Fruit fly (Drosophila melanogaster): ENCODE measurements around the gene CG15760.

CG15760 gene

DNA sequence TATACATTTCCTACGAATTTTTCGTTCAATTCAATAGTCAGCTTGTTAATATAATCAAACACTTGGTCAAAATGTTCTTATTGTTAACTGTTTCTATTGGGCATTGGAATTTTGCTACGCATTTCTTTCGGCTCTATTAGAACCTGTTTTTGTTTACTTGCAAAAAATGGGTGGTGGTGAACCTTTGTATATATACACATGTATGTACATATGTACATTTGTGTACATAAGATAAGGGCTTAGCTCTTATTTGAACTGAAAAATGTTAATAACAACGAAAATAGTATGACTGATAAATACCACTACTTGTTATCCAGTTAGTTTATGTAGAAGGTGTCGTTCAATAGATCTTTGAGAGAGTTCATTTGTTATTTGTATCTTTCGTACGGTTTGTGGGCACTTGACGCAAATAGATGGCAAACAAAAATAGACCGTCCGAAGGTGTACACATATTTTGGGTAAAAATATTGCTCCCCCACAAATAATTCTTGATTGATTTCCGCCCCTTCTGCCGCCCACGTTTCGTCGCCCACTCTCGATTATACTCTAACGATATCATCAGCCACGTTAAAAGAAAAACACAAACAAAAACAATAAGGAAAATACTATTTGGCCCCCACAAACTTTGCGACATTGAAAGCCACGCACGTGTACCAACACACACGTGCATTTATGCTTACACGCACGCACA lies 43.5 kb upstream of the CG15760 start (continued):
- TF ChIP-seq CG2202 (tag; optimal IDR thresholded peaks at IDR 0.05) (no peak), CG3726 (GFP tag; IDR thresholded peaks at IDR 0.05) (no peak), Ets65A (GFP tag) (no peak), ara (GFP tag; IDR thresholded peaks at IDR 0.05) (no peak), Deaf1 (tag; optimal IDR thresholded peaks at IDR 0.05) (no peak), sna (GFP tag; IDR thresholded peaks at IDR 0.05; ENCODE audit: partially characterized antibody) (no peak), ems (GFP tag; optimal IDR thresholded peaks at IDR 0.05) (no peak), CG11247 (GFP tag; IDR thresholded peaks at IDR 0.05) (no peak; the same call in 1 of the 2 replicates), Kr (GFP tag; optimal IDR thresholded peaks at IDR 0.05) (no peak), Sin3A (optimal IDR thresholded peaks at IDR 0.05) (no peak), chm (GFP tag; IDR thresholded peaks at IDR 0.05) (no peak), CG1233 (GFP tag; optimal IDR thresholded peaks at IDR 0.05) (peak; percentile 37), emc (GFP tag; optimal IDR thresholded peaks at IDR 0.05) (no peak), CG17829 (tag; optimal IDR thresholded peaks at IDR 0.05) (no peak), CG1529 (GFP tag; optimal IDR thresholded peaks at IDR 0.05) (no peak), Usf (GFP tag; optimal IDR thresholded peaks at IDR 0.05) (no peak), HLH3B (GFP tag; IDR thresholded peaks at IDR 0.05) (no peak), CG14710 (tag; optimal IDR thresholded peaks at IDR 0.05) (no peak), CG32772 (GFP tag; IDR thresholded peaks at IDR 0.05) (no peak), CG8290 (GFP tag; optimal IDR thresholded peaks at IDR 0.05) (no peak), CG8290 (tag; optimal IDR thresholded peaks at IDR 0.05) (peak in 1 of 2 experiments; percentile 84), ttk (GFP tag; IDR thresholded peaks at IDR 0.05) (no peak), CG13424 (tag; optimal IDR thresholded peaks at IDR 0.05) (no peak), CG10565 (GFP tag; optimal IDR thresholded peaks at IDR 0.05) (no peak), Hr78 (GFP tag; optimal IDR thresholded peaks at IDR 0.05) (no peak), CG8924 (tag; optimal IDR thresholded peaks at IDR 0.05) (no peak), CG17328 (GFP tag; IDR thresholded peaks at IDR 0.05) (no peak), klu (GFP tag; IDR thresholded peaks at IDR 0.05) (no peak), cas (GFP tag; IDR thresholded peaks at IDR 0.05) (no peak), sens-2 (GFP tag; IDR thresholded peaks at IDR 0.05) (no peak), CG13624 (GFP tag; optimal IDR thresholded peaks at IDR 0.05) (peak; percentile 10), CG17802 (tag; optimal IDR thresholded peaks at IDR 0.05) (no peak), CG3407 (GFP tag; optimal IDR thresholded peaks at IDR 0.05) (no peak), disco-r (GFP tag; optimal IDR thresholded peaks at IDR 0.05) (no peak), gcm (GFP tag; optimal IDR thresholded peaks at IDR 0.05) (no peak), pan (optimal IDR thresholded peaks at IDR 0.05) (no peak), pan (GFP tag; optimal IDR thresholded peaks at IDR 0.05 in 1 of 2, IDR thresholded peaks at IDR 0.05 in 1 of 2) (no peak), D19A (tag; optimal IDR thresholded peaks at IDR 0.05) (no peak), odd (GFP tag; optimal IDR thresholded peaks at IDR 0.05) (no peak), gsb-n (tag; optimal IDR thresholded peaks at IDR 0.05) (no peak), CG14014 (GFP tag; IDR thresholded peaks at IDR 0.05) (peak; percentile 48; the same call in 1 of the 2 replicates), hkb (optimal IDR thresholded peaks at IDR 0.05) (no peak), hkb (GFP tag; IDR thresholded peaks at IDR 0.05) (no peak), CG6813 (GFP tag; optimal IDR thresholded peaks at IDR 0.05) (peak; percentile 66), CG7786 (GFP tag; optimal IDR thresholded peaks at IDR 0.05) (no peak), Scr (GFP tag; IDR thresholded peaks at IDR 0.05; ENCODE audit: partially characterized antibody) (no peak), zen (tag; optimal IDR thresholded peaks at IDR 0.05) (no peak), Rx (GFP tag; IDR thresholded peaks at IDR 0.05) (no peak), CG33213 (GFP tag; optimal IDR thresholded peaks at IDR 0.05) (no peak), Antp (GFP tag; optimal IDR thresholded peaks at IDR 0.05) (no peak), kah (GFP tag; optimal IDR thresholded peaks at IDR 0.05) (no peak), vnd (GFP tag; IDR thresholded peaks at IDR 0.05; ENCODE audit: partially characterized antibody) (no peak)
